Worm (Caenorhabditis elegans) whole organism, L4/young adult: Measurements from ENCODE around the gene C09B9.4.
"Not testable (repeated sequence)": the region's sequence is repeated elsewhere in the genome, so short reads cannot be mapped to it uniquely, and the experiment has no call there.

Experiments used
- W03F9.2 ChIP-seq: fragments of 150-350 bp; optimal IDR thresholded peaks from 2 replicates; lab custom pipeline; 2014; ENCODE audit warnings: missing biosample characterization, missing genetic modification characterization
- dao-5 ChIP-seq: sonication (generic microtip); optimal IDR thresholded peaks from 2 replicates; lab custom pipeline; 2016; ENCODE audit warnings: missing genotype, missing genetic modification characterization, moderate library complexity, missing compliant biosample characterization
- him-1 ChIP-seq: sonication (generic microtip); optimal IDR thresholded peaks from 2 replicates; lab custom pipeline; 2016; ENCODE audit warnings: missing genotype, missing genetic modification reagents, missing genetic modification characterization, missing compliant biosample characterization

C09B9.4 gene

ce11 chrIV:5033276-5033675 lies at the start of gene C09B9.4:
TSS of gene C09B9.4 (minus strand) at chrIV:5033376.
- TF ChIP-seq him-1 (tag; lab: Kevin White, UChicago) (no peak), dao-5 (tag; lab: Kevin White, UChicago) (no peak), W03F9.2 (no peak)

- TF ChIP-seq dao-5 (tag; lab: Kevin White, UChicago) (no peak), him-1 (tag; lab: Kevin White, UChicago) (no peak)
Observed at ce11 chrIV:5081122-5081521, 47.9 kb upstream of the C09B9.4 start.

ce11 chrIV:5078846-5079245 lies 45.7 kb upstream of the C09B9.4 start:
- TF ChIP-seq dao-5 (tag; lab: Kevin White, UChicago) (no peak), W03F9.2 (no peak), him-1 (tag; lab: Kevin White, UChicago) (no peak)

ce11 chrIV:5077918-5078317 lies 44.7 kb upstream of the C09B9.4 start:
- no peak for TF ChIP-seq W03F9.2
- TF ChIP-seq him-1 (tag; lab: Kevin White, UChicago) = no peak
- no peak for TF ChIP-seq dao-5 (tag; lab: Kevin White, UChicago)

- TF ChIP-seq dao-5 (tag; lab: Kevin White, UChicago) (no peak), W03F9.2 (no peak), him-1 (tag; lab: Kevin White, UChicago) (no peak)
Observed at ce11 chrIV:5076607-5077006, 43.4 kb upstream of the C09B9.4 start.

ce11 chrIV:5073836-5074235 lies 40.7 kb upstream of the C09B9.4 start:
- no peak for TF ChIP-seq him-1 (tag; lab: Kevin White, UChicago)
- TF ChIP-seq W03F9.2 = no peak
- TF ChIP-seq dao-5 (tag; lab: Kevin White, UChicago) = no peak

- not testable (repeated sequence) for TF ChIP-seq dao-5 (tag; lab: Kevin White, UChicago); him-1 (tag; lab: Kevin White, UChicago); W03F9.2
Observed at ce11 chrIV:5070593-5070992, 37.4 kb upstream of the C09B9.4 start, which contains the start of gene C02B10.6. TSS of gene C02B10.6 (plus strand) at chrIV:5070893.

- TF ChIP-seq W03F9.2; him-1 (tag; lab: Kevin White, UChicago); dao-5 (tag; lab: Kevin White, UChicago): not testable (repeated sequence)
Observed at ce11 chrIV:5068541-5068940, 35.4 kb upstream of the C09B9.4 start, which contains the start of the genes R13H9.6 and rmd-6. TSS of gene R13H9.6 (minus strand) at chrIV:5068641. TSS of gene rmd-6 (plus strand) at chrIV:5068845.

ce11 chrIV:5066887-5067286 lies 33.7 kb upstream of the C09B9.4 start, which contains the start of gene ttbk-2.2:
TSS of gene ttbk-2.2 (minus strand) at chrIV:5066987.
- TF ChIP-seq dao-5 (tag; lab: Kevin White, UChicago); W03F9.2; him-1 (tag; lab: Kevin White, UChicago): not testable (repeated sequence)

ce11 chrIV:5064961-5065360 lies 31.8 kb upstream of the C09B9.4 start, which contains the start of gene msp-53:
TSS of gene msp-53 (minus strand) at chrIV:5065061.
- TF ChIP-seq W03F9.2; dao-5 (tag; lab: Kevin White, UChicago); him-1 (tag; lab: Kevin White, UChicago): not testable (repeated sequence)

- TF ChIP-seq dao-5 (tag; lab: Kevin White, UChicago) = no peak
- TF ChIP-seq him-1 (tag; lab: Kevin White, UChicago) = no peak
- TF ChIP-seq W03F9.2 = no peak
Observed at ce11 chrIV:5063297-5063696, 30.1 kb upstream of the C09B9.4 start.

ce11 chrIV:5062278-5062677 lies 29.1 kb upstream of the C09B9.4 start, which contains the start of gene msp-57:
TSS of gene msp-57 (plus strand) at chrIV:5062578.
- TF ChIP-seq him-1 (tag; lab: Kevin White, UChicago); dao-5 (tag; lab: Kevin White, UChicago); W03F9.2: not testable (repeated sequence)

ce11 chrIV:5060984-5061383 lies 27.8 kb upstream of the C09B9.4 start, which contains the start of gene C09B9.7:
TSS of gene C09B9.7 (minus strand) at chrIV:5061084.
- TF ChIP-seq dao-5 (tag; lab: Kevin White, UChicago) = no peak
- TF ChIP-seq him-1 (tag; lab: Kevin White, UChicago) = no peak
- no peak for TF ChIP-seq W03F9.2

- TF ChIP-seq dao-5 (tag; lab: Kevin White, UChicago) = no peak
- TF ChIP-seq him-1 (tag; lab: Kevin White, UChicago) = no peak
- TF ChIP-seq W03F9.2 = no peak
Observed at ce11 chrIV:5055964-5056588, 22.9 kb upstream of the C09B9.4 start, which contains the start of gene msp-55. TSS of gene msp-55 (minus strand) at chrIV:5056014.
